Worm (Caenorhabditis elegans): ENCODE measurements around the gene F36F12.3.

F36F12.3 gene

ce11 chrV:2067985-2068499 is 17.6 kb upstream of the F36F12.3 start, which contains the start of gene lbp-9 (continued):
- TF ChIP-seq nhr-23 (tag; optimal IDR thresholded peaks at IDR 0.05): peak; percentile 12

- TF ChIP-seq hmg-11 (tag; optimal IDR thresholded peaks at IDR 0.05) (no peak), snpc-4 (tag; optimal IDR thresholded peaks at IDR 0.05) (no peak), ama-1 (optimal IDR thresholded peaks at IDR 0.05) (peak; percentile 21), eor-1 (tag; optimal IDR thresholded peaks at IDR 0.05) (no peak), skn-1 (tag; optimal IDR thresholded peaks at IDR 0.05) (no peak), aly-2 (tag; optimal IDR thresholded peaks at IDR 0.05) (no peak)
Measured at ce11 chrV:2068728-2069443, 16.7 kb upstream of the F36F12.3 start.

DNA sequence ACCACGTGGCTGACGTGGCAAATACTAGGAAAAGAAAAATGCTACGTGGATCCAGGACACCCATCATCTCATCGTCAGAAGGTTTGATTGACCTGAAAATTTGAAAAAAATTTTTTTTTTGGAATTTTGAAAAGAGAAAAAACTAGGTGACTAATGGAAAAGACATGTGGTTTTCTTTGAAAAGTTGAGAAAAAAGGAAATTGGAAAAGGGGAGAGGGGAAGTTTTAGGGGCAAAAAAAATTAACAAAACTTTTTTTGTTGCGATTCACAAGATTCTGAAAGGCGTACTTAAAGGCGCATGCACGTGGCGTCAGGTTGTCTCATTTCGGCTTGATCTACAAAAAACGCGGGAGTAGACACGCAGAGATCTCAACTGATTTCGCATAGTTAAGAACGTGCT is 12.8 kb upstream of the F36F12.3 start, which contains the start of gene Y40B10A.9:
Gene Y40B10A.9, minus strand, starts transcription at position 101 of the 400 bp plus-strand sequence.
- TF ChIP-seq nhr-43 (tag; optimal IDR thresholded peaks at IDR 0.05; ENCODE audit: poor library complexity, severe bottlenecking): no peak
- TF ChIP-seq daf-12 (tag; optimal IDR thresholded peaks at IDR 0.05): no peak
- no peak for TF ChIP-seq unc-62 (GFP tag; optimal IDR thresholded peaks at IDR 0.05)
- TF ChIP-seq R02D3.7 (tag; optimal IDR thresholded peaks at IDR 0.05): no peak
- no peak for TF ChIP-seq fkh-10 (GFP tag; optimal IDR thresholded peaks at IDR 0.05)
- no peak for TF ChIP-seq ztf-4 (tag; optimal IDR thresholded peaks at IDR 0.05)
- no peak for TF ChIP-seq elt-3 (tag; optimal IDR thresholded peaks at IDR 0.05)
- no peak for TF ChIP-seq pqm-1 (tag; optimal IDR thresholded peaks at IDR 0.05)
- no peak for TF ChIP-seq ztf-11 (tag; optimal IDR thresholded peaks at IDR 0.05)
- no peak for TF ChIP-seq lin-15B (tag; optimal IDR thresholded peaks at IDR 0.05)
- no peak for TF ChIP-seq nhr-25 (tag; optimal IDR thresholded peaks at IDR 0.05)
- TF ChIP-seq eor-1 (tag; optimal IDR thresholded peaks at IDR 0.05): no peak
- no peak for TF ChIP-seq nhr-76 (tag; optimal IDR thresholded peaks at IDR 0.05)
- TF ChIP-seq hmg-11 (tag; optimal IDR thresholded peaks at IDR 0.05): no peak

- TF ChIP-seq unc-39 (tag; optimal IDR thresholded peaks at IDR 0.05) (no peak), lin-39 (tag; optimal IDR thresholded peaks at IDR 0.05) (peak; percentile 53)
Measured at ce11 chrV:2076043-2076442, 9.6 kb upstream of the F36F12.3 start.

ce11 chrV:2081269-2081668 is 4.3 kb upstream of the F36F12.3 start:
- TF ChIP-seq nhr-25 (tag; optimal IDR thresholded peaks at IDR 0.05) (no peak), ztf-4 (tag; optimal IDR thresholded peaks at IDR 0.05) (no peak), nhr-43 (tag; optimal IDR thresholded peaks at IDR 0.05; ENCODE audit: poor library complexity, severe bottlenecking) (no peak), nhr-23 (tag; optimal IDR thresholded peaks at IDR 0.05) (no peak), nhr-12 (tag; optimal IDR thresholded peaks at IDR 0.05) (no peak), R02D3.7 (tag; optimal IDR thresholded peaks at IDR 0.05) (no peak), nfya-1 (tag; optimal IDR thresholded peaks at IDR 0.05; ENCODE audit: insufficient read depth) (no peak), egl-27 (tag; optimal IDR thresholded peaks at IDR 0.05) (no peak), ceh-28 (tag; optimal IDR thresholded peaks at IDR 0.05) (no peak), elt-2 (tag; optimal IDR thresholded peaks at IDR 0.05) (no peak), jun-1 (tag; optimal IDR thresholded peaks at IDR 0.05) (no peak), mml-1 (tag; optimal IDR thresholded peaks at IDR 0.05) (no peak), elt-3 (tag; optimal IDR thresholded peaks at IDR 0.05) (no peak), lin-15B (tag; optimal IDR thresholded peaks at IDR 0.05) (no peak), tbx-2 (tag; optimal IDR thresholded peaks at IDR 0.05) (no peak), nhr-67 (tag; optimal IDR thresholded peaks at IDR 0.05) (no peak), eor-1 (tag; optimal IDR thresholded peaks at IDR 0.05) (no peak)

DNA sequence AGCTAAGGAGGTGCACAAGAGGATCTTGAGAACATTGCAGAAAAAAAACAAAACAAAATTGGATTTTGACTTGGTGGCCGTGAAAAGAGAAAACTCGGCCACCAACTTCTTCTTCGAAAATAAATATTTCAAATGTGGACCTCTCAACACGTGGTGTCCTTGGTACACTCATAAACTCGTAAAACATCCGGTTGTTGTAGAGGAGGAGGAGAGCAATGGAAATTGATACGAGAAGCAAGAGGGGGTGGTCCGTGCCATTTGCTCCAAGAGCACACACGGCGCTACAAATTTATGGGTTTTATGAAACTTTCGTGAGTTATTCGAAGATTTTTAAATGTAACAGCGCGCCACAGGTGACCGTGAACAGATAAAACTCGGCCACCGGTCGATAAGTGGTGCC is 3.7 kb upstream of the F36F12.3 start:
- TF ChIP-seq egl-27 (tag; optimal IDR thresholded peaks at IDR 0.05) (no peak), egl-5 (tag; optimal IDR thresholded peaks at IDR 0.05) (peak; percentile 1)
